Worm (Caenorhabditis elegans) whole organism, midembryonic: ENCODE measurements around the gene lin-38.

Experiments
- T22C8.4 ChIP-seq: fragments of 200-800 bp; sonication (Bioruptor generic); IDR thresholded peaks from 2 replicates; pipeline ENCODE4 v1.3.6; 2022; ENCODE audit warnings: missing genetic modification characterization, missing compliant biosample characterization
- cog-1 ChIP-seq: sonication (generic microtip); optimal IDR thresholded peaks from 2 replicates; lab custom pipeline; 2016; ENCODE audit warnings: missing genetic modification characterization, missing compliant biosample characterization
- flt-1 ChIP-seq: fragments of 200-800 bp; sonication (Bioruptor generic); IDR thresholded peaks from 2 replicates; pipeline ENCODE4 v1.3.6; 2022; ENCODE audit warnings: missing genetic modification characterization, missing compliant biosample characterization
- klf-2 ChIP-seq: fragments of 200-800 bp; sonication (Bioruptor generic); conservative IDR thresholded peaks from 2 replicates; pipeline ENCODE4 v1.3.6; 2022; ENCODE audit warnings: missing genetic modification reagents, missing genetic modification characterization, missing compliant biosample characterization
- med-1 ChIP-seq: sonication (generic microtip); optimal IDR thresholded peaks from 2 replicates; lab custom pipeline; 2017; ENCODE audit warnings: missing genetic modification characterization, mild to moderate bottlenecking, missing compliant biosample characterization, antibody characterized with exemption, missing genetic modification reagents; ENCODE audit not compliant: insufficient read depth
- ref-1 ChIP-seq: fragments of 200-800 bp; sonication (Bioruptor generic); conservative IDR thresholded peaks from 2 replicates; pipeline ENCODE4 v1.3.6; 2022; ENCODE audit warnings: missing genetic modification reagents, missing genetic modification characterization, missing compliant biosample characterization
- tab-1 ChIP-seq: fragments of 200-800 bp; sonication (Bioruptor generic); IDR thresholded peaks from 2 replicates; pipeline ENCODE4 v1.3.6; 2022; ENCODE audit warnings: missing genetic modification characterization, missing compliant biosample characterization
- ztf-23 ChIP-seq: fragments of 200-800 bp; sonication (Bioruptor generic); IDR thresholded peaks from 2 replicates; pipeline ENCODE4 v1.3.6; 2022; ENCODE audit warnings: missing genetic modification reagents, missing genetic modification characterization, missing compliant biosample characterization
- ztf-29 ChIP-seq: fragments of 200-800 bp; sonication (Bioruptor generic); IDR thresholded peaks from 2 replicates; pipeline ENCODE4 v1.3.6; 2022; ENCODE audit warnings: missing genetic modification reagents, missing genetic modification characterization, missing compliant biosample characterization

The lin-38 gene

DNA sequence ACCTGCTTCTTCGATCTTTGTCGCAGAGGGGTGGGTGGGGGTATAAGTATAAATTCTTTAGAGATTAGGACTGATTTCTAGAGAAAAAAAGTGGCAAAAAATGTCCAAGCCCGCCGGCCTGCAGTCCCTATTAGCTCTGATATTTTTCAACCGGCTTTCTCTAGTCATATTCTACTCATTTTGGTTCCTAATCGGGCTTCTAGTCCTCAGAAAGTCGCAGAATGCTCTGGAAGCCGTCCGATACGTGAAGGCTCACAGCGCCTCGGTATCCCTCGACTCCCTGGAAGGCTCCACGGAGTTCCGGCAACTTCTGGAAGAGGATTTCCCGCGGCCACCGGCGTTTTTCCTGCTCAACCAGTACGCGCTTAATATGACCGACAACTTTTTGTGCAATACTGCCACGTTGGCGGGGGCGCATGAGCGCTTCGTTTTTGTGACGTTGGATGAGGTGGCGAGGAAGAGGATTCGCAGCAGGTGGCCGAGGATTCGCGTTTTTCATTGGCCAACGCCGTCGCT lies 10.0 kb downstream of the lin-38 start, which contains the start of gene Y48E1B.8:
TSS of gene Y48E1B.8 (plus strand) at position 51 of the 516 bp plus-strand sequence.
- TF ChIP-seq ztf-23 (GFP tag; lab: Robert Waterston, UW) (no peak), ztf-29 (no peak), tab-1 (GFP tag; lab: Robert Waterston, UW) (no peak), flt-1 (GFP tag; lab: Robert Waterston, UW) (no peak), med-1 (no peak), T22C8.4 (GFP tag; lab: Robert Waterston, UW) (no peak), ref-1 (GFP tag; lab: Robert Waterston, UW) (no peak), cog-1 (tag; lab: Kevin White, UChicago) (no peak), klf-2 (GFP tag; lab: Robert Waterston, UW) (no peak)

DNA sequence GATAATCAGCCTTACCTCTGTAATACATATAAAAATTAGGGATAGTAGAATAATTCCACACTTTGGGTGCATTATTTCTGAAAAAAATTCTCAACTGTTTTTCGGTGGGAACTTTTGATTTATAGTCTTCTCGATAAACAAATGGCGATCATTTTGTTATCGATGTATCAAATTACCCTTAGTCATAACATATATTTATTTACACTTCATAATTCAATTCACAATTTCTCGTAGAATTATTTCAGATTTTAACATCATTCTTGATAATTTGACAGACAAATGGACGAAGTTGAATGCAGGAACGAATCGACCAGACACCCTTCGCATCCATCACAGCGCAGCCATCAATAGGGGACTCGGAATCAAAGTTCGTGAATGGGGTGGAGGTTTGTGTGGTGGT lies 14.7 kb downstream of the lin-38 start, which contains the start of gene clec-145:
TSS of gene clec-145 (minus strand) at position 101 of the 400 bp plus-strand sequence.
- TF ChIP-seq ref-1 (GFP tag; lab: Robert Waterston, UW) (no peak), cog-1 (tag; lab: Kevin White, UChicago) (no peak), tab-1 (GFP tag; lab: Robert Waterston, UW) (no peak), ztf-29 (no peak), klf-2 (GFP tag; lab: Robert Waterston, UW) (no peak), flt-1 (GFP tag; lab: Robert Waterston, UW) (no peak), T22C8.4 (GFP tag; lab: Robert Waterston, UW) (no peak), med-1 (no peak), ztf-23 (GFP tag; lab: Robert Waterston, UW) (no peak)

DNA sequence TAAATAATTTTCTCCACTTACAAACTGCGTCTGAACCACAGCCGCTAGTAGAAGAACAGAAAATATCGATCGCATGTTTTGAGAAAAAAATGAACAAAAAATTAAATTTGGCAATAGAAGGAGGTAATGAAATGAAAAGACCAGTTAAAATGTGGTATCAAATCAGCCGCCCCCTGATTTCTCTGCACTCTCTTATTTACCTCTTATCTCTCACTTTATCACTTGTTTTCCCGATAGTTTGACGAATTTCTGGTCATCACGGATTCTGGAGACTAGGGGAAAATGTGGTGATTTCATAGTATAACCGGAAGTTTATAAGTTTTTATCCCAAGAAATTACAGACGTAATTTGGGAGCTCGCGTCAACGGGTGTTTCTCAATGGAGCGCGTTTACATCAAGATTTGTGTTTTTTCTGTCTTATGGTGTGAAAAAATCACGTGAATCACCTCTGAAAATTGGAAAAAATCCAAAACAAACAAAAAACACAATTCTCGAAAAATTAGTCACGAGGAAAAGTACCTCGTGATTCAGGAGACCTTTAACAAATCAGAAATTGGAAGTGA lies 18.0 kb downstream of the lin-38 start, which contains the start of gene clec-146:
TSS of gene clec-146 (minus strand) at position 116 of the 563 bp plus-strand sequence.
- no peak for TF ChIP-seq tab-1 (GFP tag; lab: Robert Waterston, UW)
- TF ChIP-seq med-1, result no peak
- TF ChIP-seq klf-2 (GFP tag; lab: Robert Waterston, UW), result no peak
- no peak for TF ChIP-seq T22C8.4 (GFP tag; lab: Robert Waterston, UW)
- TF ChIP-seq ref-1 (GFP tag; lab: Robert Waterston, UW), result no peak
- no peak for TF ChIP-seq cog-1 (tag; lab: Kevin White, UChicago)
- no peak for TF ChIP-seq flt-1 (GFP tag; lab: Robert Waterston, UW)
- TF ChIP-seq ztf-29, result no peak
- TF ChIP-seq ztf-23 (GFP tag; lab: Robert Waterston, UW), result no peak

DNA sequence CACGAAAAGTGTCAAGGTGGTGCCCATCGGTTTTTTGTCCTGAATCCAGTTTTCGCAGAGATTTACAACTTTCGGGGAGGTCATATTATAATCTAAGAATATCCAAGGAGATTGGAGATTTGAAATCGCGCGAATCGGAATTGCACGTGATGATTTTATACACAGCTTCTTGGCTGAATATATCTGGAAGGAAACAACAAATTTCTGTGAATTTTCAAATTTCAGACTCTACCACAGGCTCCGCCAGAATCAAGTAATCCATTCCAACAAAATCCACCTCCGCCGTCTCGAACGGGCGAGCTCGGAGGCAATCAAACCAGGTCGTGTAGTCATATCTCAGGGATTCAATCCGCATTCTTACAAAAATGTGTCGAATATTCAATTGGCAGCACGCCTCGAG lies 19.6 kb downstream of the lin-38 start:
- TF ChIP-seq klf-2 (GFP tag; lab: Robert Waterston, UW) (no peak), cog-1 (tag; lab: Kevin White, UChicago) (no peak), T22C8.4 (GFP tag; lab: Robert Waterston, UW) (no peak), med-1 (no peak), ztf-23 (GFP tag; lab: Robert Waterston, UW) (no peak), flt-1 (GFP tag; lab: Robert Waterston, UW) (no peak), tab-1 (GFP tag; lab: Robert Waterston, UW) (no peak), ztf-29 (no peak), ref-1 (GFP tag; lab: Robert Waterston, UW) (no peak)

DNA sequence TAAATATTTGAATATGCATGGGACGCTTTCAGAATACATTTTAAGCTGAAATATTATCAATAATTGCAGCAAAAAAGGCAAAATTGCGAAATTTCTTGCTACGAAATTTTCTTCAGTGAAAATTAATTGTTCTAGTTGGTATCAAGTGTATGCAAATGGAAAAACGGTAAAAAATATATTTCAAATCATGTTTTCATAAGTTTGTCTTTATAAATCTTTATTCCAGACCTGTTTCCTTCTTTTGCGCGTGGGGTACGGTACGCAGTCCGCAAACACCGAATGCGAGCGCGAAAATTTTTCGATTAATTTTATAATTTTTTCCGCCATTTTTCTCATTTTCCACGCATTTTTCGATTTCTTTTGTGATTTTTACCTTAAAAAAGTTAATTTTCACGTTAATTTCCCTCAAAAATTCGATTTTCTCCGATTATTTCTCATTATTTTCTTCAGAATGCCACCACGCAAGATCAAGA lies 20.8 kb downstream of the lin-38 start, which contains the start of the genes fbxc-23 and csc-1:
TSS of gene fbxc-23 (minus strand) at position 51 of the 473 bp plus-strand sequence.
TSS of gene csc-1 (plus strand) at position 451 of the 473 bp plus-strand sequence.
- TF ChIP-seq T22C8.4 (GFP tag; lab: Robert Waterston, UW), result no peak
- no peak for TF ChIP-seq ztf-29
- TF ChIP-seq klf-2 (GFP tag; lab: Robert Waterston, UW), result no peak
- no peak for TF ChIP-seq tab-1 (GFP tag; lab: Robert Waterston, UW)
- TF ChIP-seq ref-1 (GFP tag; lab: Robert Waterston, UW), result no peak
- TF ChIP-seq med-1, result no peak
- TF ChIP-seq flt-1 (GFP tag; lab: Robert Waterston, UW), result no peak
- no peak for TF ChIP-seq ztf-23 (GFP tag; lab: Robert Waterston, UW)
- TF ChIP-seq cog-1 (tag; lab: Kevin White, UChicago), result no peak

DNA sequence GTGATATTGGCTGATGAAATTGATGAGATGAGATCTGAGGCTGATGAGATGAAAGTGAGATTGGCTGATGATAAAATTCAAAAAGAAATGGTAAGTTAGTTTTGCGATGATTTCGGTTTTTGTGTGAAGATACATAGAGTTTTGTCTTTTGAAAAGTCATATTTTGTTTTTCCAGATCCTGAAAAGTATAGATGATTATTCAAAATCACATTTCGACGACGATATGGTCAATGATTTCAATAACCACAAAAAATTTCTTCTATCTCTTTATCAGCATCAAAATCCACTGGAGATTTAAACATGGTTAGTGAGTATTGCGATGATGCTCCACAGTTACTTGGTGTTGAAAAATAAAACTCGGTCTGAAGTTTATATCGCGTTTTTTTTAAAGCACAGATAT lies 25.2 kb downstream of the lin-38 start, which contains the start of gene csp-1:
TSS of gene csp-1 (plus strand) at position 301 of the 400 bp plus-strand sequence.
- TF ChIP-seq flt-1 (GFP tag; lab: Robert Waterston, UW), result no peak
- no peak for TF ChIP-seq ztf-23 (GFP tag; lab: Robert Waterston, UW)
- TF ChIP-seq klf-2 (GFP tag; lab: Robert Waterston, UW), result no peak
- no peak for TF ChIP-seq T22C8.4 (GFP tag; lab: Robert Waterston, UW)
- TF ChIP-seq ref-1 (GFP tag; lab: Robert Waterston, UW), result no peak
- TF ChIP-seq cog-1 (tag; lab: Kevin White, UChicago), result no peak
- TF ChIP-seq ztf-29, result no peak
- no peak for TF ChIP-seq med-1
- no peak for TF ChIP-seq tab-1 (GFP tag; lab: Robert Waterston, UW)

- TF ChIP-seq tab-1 (GFP tag; lab: Robert Waterston, UW) (no peak), klf-2 (GFP tag; lab: Robert Waterston, UW) (no peak), flt-1 (GFP tag; lab: Robert Waterston, UW) (no peak), ref-1 (GFP tag; lab: Robert Waterston, UW) (no peak), ztf-29 (no peak), ztf-23 (GFP tag; lab: Robert Waterston, UW) (no peak), cog-1 (tag; lab: Kevin White, UChicago) (no peak), med-1 (no peak), T22C8.4 (GFP tag; lab: Robert Waterston, UW) (no peak)
Observed at ce11 chrII:13609655-13610054, 33.9 kb downstream of the lin-38 start, which contains the start of gene gst-20. Gene gst-20, minus strand, starts transcription at chrII:13609824.

DNA sequence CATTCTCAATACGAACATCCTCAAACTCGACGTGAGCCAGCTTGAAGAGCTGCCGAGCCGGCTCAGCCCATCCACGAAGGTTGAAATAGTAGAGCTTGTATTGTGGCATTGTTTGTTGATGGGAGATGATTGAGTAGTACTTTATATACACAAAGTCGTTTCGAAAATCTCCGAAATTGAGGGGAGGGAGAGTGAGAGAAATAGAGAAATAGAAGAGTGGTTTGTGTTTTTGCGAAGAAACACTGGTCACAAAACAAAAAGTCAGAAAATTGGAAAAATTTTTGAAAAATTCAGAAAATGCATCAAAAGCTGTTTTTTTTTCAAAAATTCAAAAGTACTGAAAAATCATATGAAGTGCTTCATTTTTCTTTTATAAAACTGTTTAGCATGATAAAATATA lies 35.5 kb downstream of the lin-38 start, which contains the start of gene gst-24:
TSS of gene gst-24 (minus strand) at position 181 of the 400 bp plus-strand sequence.
- TF ChIP-seq med-1, result no peak
- no peak for TF ChIP-seq klf-2 (GFP tag; lab: Robert Waterston, UW)
- TF ChIP-seq ref-1 (GFP tag; lab: Robert Waterston, UW), result no peak
- TF ChIP-seq flt-1 (GFP tag; lab: Robert Waterston, UW), result no peak
- no peak for TF ChIP-seq tab-1 (GFP tag; lab: Robert Waterston, UW)
- no peak for TF ChIP-seq ztf-29
- TF ChIP-seq cog-1 (tag; lab: Kevin White, UChicago), result no peak
- no peak for TF ChIP-seq ztf-23 (GFP tag; lab: Robert Waterston, UW)
